Worm (Caenorhabditis elegans) whole organism, L2 larva: ENCODE results near the gene gck-4.

Experiments
- ama-1 ChIP-seq: fragments of 150-350 bp; optimal IDR thresholded peaks from 2 replicates; lab custom pipeline; 2018; ENCODE audit warnings: inconsistent platforms
- lsy-2 ChIP-seq, 2 experiments: fragments of 150-350 bp in 1 of 2; sonication (generic microtip) in 1 of 2; optimal IDR thresholded peaks; 2 replicates each; lab custom pipeline; 2014 to 2017; ENCODE audit warnings: missing biosample characterization in 2 of 2, missing genetic modification characterization in 2 of 2
- nhr-77 ChIP-seq: fragments of 150-350 bp; optimal IDR thresholded peaks from 2 replicates; lab custom pipeline; 2014; ENCODE audit warnings: missing biosample characterization, missing genetic modification characterization
- unc-39 ChIP-seq: fragments of 150-350 bp; optimal IDR thresholded peaks from 2 replicates; lab custom pipeline; 2014; ENCODE audit warnings: missing biosample characterization, missing genetic modification characterization

- TF ChIP-seq nhr-77 (tag; lab: Kevin White, UChicago) (no peak), lsy-2 (tag; optimal IDR thresholded peaks at IDR 0.05; lab: Kevin White, UChicago) (no peak), ama-1 (lab: Kevin White, UChicago) (no peak), unc-39 (tag; lab: Kevin White, UChicago) (no peak)
These were observed 44.0 kb upstream of the gck-4 start for ce11 chrX:13633032-13633431.
